Worm (Caenorhabditis elegans) whole organism, L4 larva: ENCODE data around the gene clec-67.

Experiments used
- ceh-44 ChIP-seq: fragments of 200-800 bp; sonication (Bioruptor generic); IDR thresholded peaks from 2 replicates; pipeline ENCODE4 v1.3.6; 2022; ENCODE audit warnings: missing genetic modification reagents, missing genetic modification characterization, missing compliant biosample characterization
- mdl-1 ChIP-seq, 2 experiments: fragments of 150-350 bp in 1 of 2; sonication (generic microtip) in 1 of 2; optimal IDR thresholded peaks; 2 replicates each; lab custom pipeline; 2014 to 2017; ENCODE audit warnings: missing biosample characterization in 2 of 2, missing genetic modification characterization in 2 of 2
- skn-1 ChIP-seq: fragments of 150-350 bp; optimal IDR thresholded peaks from 2 replicates; lab custom pipeline; 2014; ENCODE audit warnings: missing biosample characterization, missing genetic modification characterization
- unc-130 ChIP-seq: sonication (generic microtip); optimal IDR thresholded peaks from 2 replicates; lab custom pipeline; 2016; ENCODE audit warnings: missing genetic modification reagents, missing genetic modification characterization, missing compliant biosample characterization

The clec-67 gene

ce11 chrIV:3973049-3973448 lies 51.1 kb downstream of the clec-67 start, which contains the start of gene clec-79:
Gene clec-79 (plus strand): TSS chrIV:3973349.
- TF ChIP-seq unc-130 (GFP tag; lab: Kevin White, UChicago) (no peak), mdl-1 (tag; optimal IDR thresholded peaks at IDR 0.05; lab: Kevin White, UChicago) (no peak), ceh-44 (GFP tag; lab: Robert Waterston, UW) (no peak), skn-1 (no peak)
- TF ChIP-seq, all 104 proteins: peak for 0
